Worm (Caenorhabditis elegans): ENCODE results near the gene srz-101.

- TF ChIP-seq pha-4 (tag; optimal IDR thresholded peaks at IDR 0.05) (no peak), nhr-12 (tag; optimal IDR thresholded peaks at IDR 0.05) (no peak), ceh-39 (tag; optimal IDR thresholded peaks at IDR 0.05) (no peak), unc-62 (GFP tag; optimal IDR thresholded peaks at IDR 0.05) (no peak), lin-13 (tag; optimal IDR thresholded peaks at IDR 0.05) (no peak), ztf-11 (tag; optimal IDR thresholded peaks at IDR 0.05) (no peak), elt-1 (tag; optimal IDR thresholded peaks at IDR 0.05; ENCODE audit: borderline replicate concordance, insufficient read depth) (no peak)
Observed at ce11 chrV:16646372-16646771, 48.3 kb upstream of the srz-101 start, which contains the start of gene W06G6.9.
